Worm (Caenorhabditis elegans) whole organism, L3 larva: ENCODE measurements around the gene lev-9.

Experiments used
- R02D3.7 ChIP-seq: fragments of 150-350 bp; optimal IDR thresholded peaks from 2 replicates; lab custom pipeline; 2014; ENCODE audit warnings: missing biosample characterization, missing genetic modification characterization
- ceh-16 ChIP-seq: sonication (generic microtip); optimal IDR thresholded peaks from 2 replicates; lab custom pipeline; 2017; ENCODE audit warnings: missing biosample characterization, missing genetic modification characterization
- ceh-28 ChIP-seq: fragments of 150-350 bp; optimal IDR thresholded peaks from 2 replicates; lab custom pipeline; 2014; ENCODE audit warnings: missing biosample characterization, missing genetic modification reagents, missing genetic modification characterization
- egl-5 ChIP-seq: fragments of 150-350 bp; optimal IDR thresholded peaks from 2 replicates; lab custom pipeline; 2017; ENCODE audit warnings: missing biosample characterization, missing genetic modification reagents, missing genetic modification characterization, inconsistent platforms
- fkh-2 ChIP-seq: fragments of 150-350 bp; optimal IDR thresholded peaks from 2 replicates; lab custom pipeline; 2014; ENCODE audit warnings: missing biosample characterization, missing genetic modification reagents, missing genetic modification characterization
- hmg-11 ChIP-seq: sonication (generic microtip); optimal IDR thresholded peaks from 2 replicates; lab custom pipeline; 2016; ENCODE audit warnings: missing genetic modification characterization, missing compliant biosample characterization
- nhr-11 ChIP-seq: fragments of 150-350 bp; optimal IDR thresholded peaks from 2 replicates; lab custom pipeline; 2014; ENCODE audit warnings: missing biosample characterization, missing genetic modification characterization
- nhr-12 ChIP-seq: fragments of 150-350 bp; optimal IDR thresholded peaks from 2 replicates; lab custom pipeline; 2014; ENCODE audit warnings: missing biosample characterization, missing genetic modification characterization
- nhr-28 ChIP-seq: fragments of 150-350 bp; optimal IDR thresholded peaks from 2 replicates; lab custom pipeline; 2014; ENCODE audit warnings: missing biosample characterization, missing genetic modification characterization
- sea-2 ChIP-seq: fragments of 150-350 bp; sonication (generic microtip); optimal IDR thresholded peaks from 4 replicates; lab custom pipeline; 2014; ENCODE audit warnings: missing biosample characterization, missing genetic modification reagents, missing genetic modification characterization
- unc-39 ChIP-seq: sonication (generic microtip); optimal IDR thresholded peaks from 4 replicates; lab custom pipeline; 2017; ENCODE audit warnings: missing biosample characterization, missing genetic modification characterization
- zag-1 ChIP-seq: fragments of 150-350 bp; optimal IDR thresholded peaks from 2 replicates; lab custom pipeline; 2014; ENCODE audit warnings: missing biosample characterization, missing genetic modification characterization
- ztf-11 ChIP-seq: fragments of 150-350 bp; optimal IDR thresholded peaks from 2 replicates; lab custom pipeline; 2014; ENCODE audit warnings: missing biosample characterization, missing genetic modification characterization

DNA sequence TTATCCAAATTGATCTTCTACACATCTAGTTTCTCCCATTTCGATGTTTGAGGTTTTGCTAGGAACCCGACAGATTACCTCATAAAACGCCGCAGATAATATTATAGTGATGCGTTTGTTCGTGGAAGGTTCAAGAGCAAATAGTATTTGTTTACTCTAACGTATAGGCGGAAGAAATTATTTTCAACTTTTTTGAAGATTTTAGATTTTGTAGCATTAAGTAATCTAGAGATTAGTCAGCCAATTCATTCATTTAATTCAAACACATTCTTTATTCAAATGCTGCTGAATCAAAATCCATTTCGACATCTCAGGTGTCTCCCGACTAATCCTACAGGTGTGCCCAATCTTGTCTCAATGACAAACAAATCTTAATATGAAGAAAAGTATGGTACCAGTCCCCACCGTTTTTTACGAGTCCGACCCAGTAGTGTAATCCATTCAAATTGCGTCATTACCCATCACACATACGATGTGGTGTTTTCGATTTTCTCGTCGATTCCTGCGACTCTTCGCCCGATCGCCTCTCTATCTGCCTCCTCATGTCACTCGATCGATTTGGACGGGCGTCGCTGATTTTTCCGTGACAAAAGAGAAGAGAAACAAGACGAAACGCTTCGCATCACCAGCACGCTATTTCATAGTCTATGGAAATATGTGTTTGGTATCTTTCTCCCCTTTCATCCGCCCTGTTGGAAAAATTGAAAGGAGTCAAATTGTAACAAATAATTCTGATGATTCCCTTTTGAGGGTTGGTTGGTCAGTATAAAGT lies 37.4 kb downstream of the lev-9 start:
- no peak for TF ChIP-seq sea-2 (GFP tag; lab: Kevin White, UChicago)
- peak; percentile 8 for TF ChIP-seq hmg-11 (tag; lab: Kevin White, UChicago)
- TF ChIP-seq R02D3.7 = no peak
- no peak for TF ChIP-seq nhr-12 (tag; lab: Kevin White, UChicago)
- TF ChIP-seq fkh-2 = no peak
- no peak for TF ChIP-seq unc-39 (tag; lab: Kevin White, UChicago)
- no peak for TF ChIP-seq ceh-16 (tag; lab: Kevin White, UChicago)
- TF ChIP-seq ztf-11 (tag; lab: Kevin White, UChicago) = no peak
- TF ChIP-seq egl-5 (tag; lab: Kevin White, UChicago) = peak; percentile 79
- no peak for TF ChIP-seq zag-1 (tag; lab: Kevin White, UChicago)
- TF ChIP-seq ceh-28 (tag; lab: Kevin White, UChicago) = peak; percentile 71
- TF ChIP-seq nhr-28 (tag; lab: Kevin White, UChicago) = no peak
- no peak for TF ChIP-seq nhr-11 (tag; lab: Kevin White, UChicago)
